Worm (Caenorhabditis elegans): Measurements from ENCODE around the gene pkg-2.

The pkg-2 gene

ce11 chrIV:8511056-8511455 lies 9.6 kb upstream of the pkg-2 start, which contains the start of gene mes-6 (continued):
- no peak for TF ChIP-seq nhr-102 (tag; optimal IDR thresholded peaks at IDR 0.05)
- TF ChIP-seq cey-2 (tag; optimal IDR thresholded peaks at IDR 0.05; ENCODE audit: borderline replicate concordance, insufficient read depth) = no peak
- no peak for TF ChIP-seq rbr-2 (tag; optimal IDR thresholded peaks at IDR 0.05)
- no peak for TF ChIP-seq nhr-41 (GFP tag; IDR thresholded peaks at IDR 0.05)
- TF ChIP-seq mdt-29 (GFP tag; IDR thresholded peaks at IDR 0.05) = no peak
- TF ChIP-seq madf-5 (GFP tag; IDR thresholded peaks at IDR 0.05) = no peak
- TF ChIP-seq mxl-2 (GFP tag; conservative IDR thresholded peaks at IDR 0.05) = no peak
- peak; percentile 44 for TF ChIP-seq lin-38 (GFP tag; IDR thresholded peaks at IDR 0.05)
- TF ChIP-seq ceh-62 (tag; optimal IDR thresholded peaks at IDR 0.05) = no peak
- TF ChIP-seq F49E8.2 (tag; optimal IDR thresholded peaks at IDR 0.05; ENCODE audit: borderline replicate concordance) = no peak
- no peak for TF ChIP-seq zip-2 (tag; optimal IDR thresholded peaks at IDR 0.05)
- peak; percentile 39 for TF ChIP-seq unc-130 (GFP tag; optimal IDR thresholded peaks at IDR 0.05)
- no peak for TF ChIP-seq saeg-2 (GFP tag; IDR thresholded peaks at IDR 0.05)
- TF ChIP-seq attf-4 (tag; optimal IDR thresholded peaks at IDR 0.05) = no peak
- no peak for TF ChIP-seq T20F7.1 (GFP tag; optimal IDR thresholded peaks at IDR 0.05)
- no peak for TF ChIP-seq ctbp-1 (GFP tag; IDR thresholded peaks at IDR 0.05)
- TF ChIP-seq hlh-11 (tag; optimal IDR thresholded peaks at IDR 0.05) = no peak
- TF ChIP-seq lsy-2 (tag; optimal IDR thresholded peaks at IDR 0.05) = peak in 1 of 2 experiments; percentile 78
- TF ChIP-seq arid-1 (GFP tag; conservative IDR thresholded peaks at IDR 0.05) = no peak
- no peak for TF ChIP-seq skn-1 (tag; optimal IDR thresholded peaks at IDR 0.05)
- TF ChIP-seq daf-16 (GFP tag; optimal IDR thresholded peaks at IDR 0.05) = no peak
- TF ChIP-seq daf-16 (tag; optimal IDR thresholded peaks at IDR 0.05) = peak; percentile 29
- TF ChIP-seq lin-15B (tag; optimal IDR thresholded peaks at IDR 0.05) = no peak
- no peak for TF ChIP-seq set-16 (GFP tag; IDR thresholded peaks at IDR 0.05)
- no peak for TF ChIP-seq ama-1 (optimal IDR thresholded peaks at IDR 0.05)
- no peak for TF ChIP-seq nhr-6 (tag; optimal IDR thresholded peaks at IDR 0.05)
- TF ChIP-seq unc-39 (tag; optimal IDR thresholded peaks at IDR 0.05) = no peak
- TF ChIP-seq nhr-42 (GFP tag; IDR thresholded peaks at IDR 0.05) = no peak
- peak; percentile 24 for TF ChIP-seq dve-1 (tag; optimal IDR thresholded peaks at IDR 0.05; ENCODE audit: insufficient read depth)
- TF ChIP-seq nhr-28 (tag; optimal IDR thresholded peaks at IDR 0.05) = no peak
- no peak for TF ChIP-seq ZK546.5 (tag; optimal IDR thresholded peaks at IDR 0.05)
- no peak for TF ChIP-seq Y75B8A.6 (GFP tag; IDR thresholded peaks at IDR 0.05)
- TF ChIP-seq mep-1 (tag; optimal IDR thresholded peaks at IDR 0.05) = peak; percentile 46
- no peak for TF ChIP-seq hif-1 (tag; optimal IDR thresholded peaks at IDR 0.05)
- TF ChIP-seq spr-3 (GFP tag; optimal IDR thresholded peaks at IDR 0.05) = no peak
- TF ChIP-seq ceh-28 (tag; optimal IDR thresholded peaks at IDR 0.05) = no peak
- TF ChIP-seq unc-62 (GFP tag; optimal IDR thresholded peaks at IDR 0.05 in 1 of 2) = no peak
- no peak for TF ChIP-seq unc-62 (tag; optimal IDR thresholded peaks at IDR 0.05)
- TF ChIP-seq hlh-30 (tag; optimal IDR thresholded peaks at IDR 0.05; ENCODE audit: insufficient read depth) = peak; percentile 57
- TF ChIP-seq lin-39 (tag; optimal IDR thresholded peaks at IDR 0.05) = no peak
- TF ChIP-seq F44E2.7 (GFP tag; IDR thresholded peaks at IDR 0.05) = no peak
- TF ChIP-seq tra-1 (GFP tag; IDR thresholded peaks at IDR 0.05) = no peak
- TF ChIP-seq fkh-10 (GFP tag; optimal IDR thresholded peaks at IDR 0.05) = peak; percentile 20

- TF ChIP-seq lsy-2 (tag; optimal IDR thresholded peaks at IDR 0.05) (no peak), nhr-76 (tag; optimal IDR thresholded peaks at IDR 0.05) (no peak), snpc-4 (tag; optimal IDR thresholded peaks at IDR 0.05) (no peak), lin-39 (tag; optimal IDR thresholded peaks at IDR 0.05) (no peak), dmd-9 (GFP tag; IDR thresholded peaks at IDR 0.05) (no peak), hmg-1.1 (GFP tag; IDR thresholded peaks at IDR 0.05) (no peak), T20F7.1 (GFP tag; optimal IDR thresholded peaks at IDR 0.05) (no peak), ctbp-1 (GFP tag; IDR thresholded peaks at IDR 0.05) (no peak), T26A8.4 (GFP tag; IDR thresholded peaks at IDR 0.05) (no peak), set-16 (GFP tag; IDR thresholded peaks at IDR 0.05) (no peak), egl-27 (tag; optimal IDR thresholded peaks at IDR 0.05) (no peak), mes-2 (tag; optimal IDR thresholded peaks at IDR 0.05; ENCODE audit: poor library complexity, severe bottlenecking) (no peak), zip-2 (tag; optimal IDR thresholded peaks at IDR 0.05) (no peak), ceh-44 (GFP tag; IDR thresholded peaks at IDR 0.05) (no peak), nhr-42 (GFP tag; IDR thresholded peaks at IDR 0.05) (no peak), ztf-11 (tag; optimal IDR thresholded peaks at IDR 0.05) (no peak), mxl-3 (GFP tag; optimal IDR thresholded peaks at IDR 0.05) (no peak), mdt-29 (GFP tag; IDR thresholded peaks at IDR 0.05) (no peak)
Measured at ce11 chrIV:8512679-8513078, 8.0 kb upstream of the pkg-2 start, which contains the start of gene C09G4.4. TSS of gene C09G4.4 (plus strand) at chrIV:8512979.
